Fruit fly (Drosophila melanogaster) whole organism, embryonic: ENCODE results near the gene CG32432.

Experiments used
- Antp ChIP-seq: fragments of 200-800 bp; sonication (Bioruptor generic); optimal IDR thresholded peaks from 3 replicates; lab custom pipeline; 2016; ENCODE audit warnings: missing biosample characterization, missing genetic modification characterization
- Asciz ChIP-seq: fragments of 200-800 bp; sonication (Bioruptor generic); optimal IDR thresholded peaks from 2 replicates; lab custom pipeline; 2017; ENCODE audit warnings: missing biosample characterization, mild to moderate bottlenecking, missing genetic modification characterization, missing genetic modification reagents
- CG10543 ChIP-seq: fragments of 200-800 bp; sonication (Bioruptor generic); optimal IDR thresholded peaks from 3 replicates; lab custom pipeline; 2017; ENCODE audit warnings: missing biosample characterization, mild to moderate bottlenecking, missing genetic modification characterization, moderate library complexity
- CG11456 ChIP-seq: fragments of 200-800 bp; sonication (Bioruptor generic); IDR thresholded peaks from 3 replicates; pipeline ENCODE4 v1.3.6; 2022; ENCODE audit warnings: missing biosample characterization, missing genetic modification characterization
- CG12299 ChIP-seq: fragments of 200-800 bp; sonication (Bioruptor generic); optimal IDR thresholded peaks from 2 replicates; lab custom pipeline; 2018; ENCODE audit warnings: missing biosample characterization, mild to moderate bottlenecking, missing genetic modification characterization
- CG15269 ChIP-seq: fragments of 200-800 bp; sonication (Bioruptor generic); optimal IDR thresholded peaks from 2 replicates; lab custom pipeline; 2018; ENCODE audit warnings: missing biosample characterization, mild to moderate bottlenecking, missing genetic modification characterization, moderate library complexity
- CG17361 ChIP-seq: fragments of 200-800 bp; sonication (Bioruptor generic); IDR thresholded peaks from 3 replicates; pipeline ENCODE4 v1.3.6; 2022; ENCODE audit warnings: missing biosample characterization, missing genetic modification characterization
- CG1832 ChIP-seq: fragments of 200-800 bp; sonication (Bioruptor generic); optimal IDR thresholded peaks from 2 replicates; lab custom pipeline; 2017; ENCODE audit warnings: missing biosample characterization, mild to moderate bottlenecking, missing genetic modification characterization, inconsistent platforms
- CG18599 ChIP-seq: fragments of 200-800 bp; sonication (Bioruptor generic); optimal IDR thresholded peaks from 3 replicates; lab custom pipeline; 2017; ENCODE audit warnings: missing biosample characterization, missing genetic modification characterization, mild to moderate bottlenecking, moderate library complexity, missing genetic modification reagents
- CG18619 ChIP-seq: fragments of 200-800 bp; sonication (Bioruptor generic); optimal IDR thresholded peaks from 3 replicates; lab custom pipeline; 2017; ENCODE audit warnings: missing biosample characterization, mild to moderate bottlenecking, missing genetic modification characterization
- CG32532 ChIP-seq: fragments of 200-800 bp; sonication (Bioruptor generic); IDR thresholded peaks from 2 replicates; pipeline ENCODE4 v1.3.6; 2022; ENCODE audit warnings: missing biosample characterization, missing genetic modification characterization
- CG33213 ChIP-seq: fragments of 200-800 bp; sonication (Bioruptor generic); optimal IDR thresholded peaks from 3 replicates; lab custom pipeline; 2016; ENCODE audit warnings: missing biosample characterization, missing genetic modification characterization
- CG3995 ChIP-seq: fragments of 200-800 bp; sonication (Bioruptor generic); optimal IDR thresholded peaks from 3 replicates; lab custom pipeline; 2016; ENCODE audit warnings: missing biosample characterization, missing genetic modification characterization
- CG4730 ChIP-seq: fragments of 200-800 bp; sonication (Bioruptor generic); IDR thresholded peaks from 2 replicates; pipeline ENCODE4 v1.3.6; 2022; ENCODE audit warnings: missing biosample characterization, missing genetic modification characterization
- CG8290 ChIP-seq, 3 experiments: fragments of 200-800 bp; sonication (Bioruptor generic); optimal IDR thresholded peaks; 2 replicates each; lab custom pipeline; 2016 to 2019; ENCODE audit warnings: missing biosample characterization in 3 of 3, missing genetic modification characterization in 3 of 3, mild to moderate bottlenecking in 2 of 3, moderate library complexity in 1 of 3
- CG9437 ChIP-seq: fragments of 200-800 bp; sonication (Bioruptor generic); optimal IDR thresholded peaks from 2 replicates; lab custom pipeline; 2018; ENCODE audit warnings: missing biosample characterization, mild to moderate bottlenecking, missing genetic modification characterization
- Camta ChIP-seq: fragments of 200-800 bp; sonication (Bioruptor generic); optimal IDR thresholded peaks from 2 replicates; lab custom pipeline; 2016; ENCODE audit warnings: missing biosample characterization, missing genetic modification characterization
- Deaf1 ChIP-seq: fragments of 200-800 bp; optimal IDR thresholded peaks from 3 replicates; lab custom pipeline; 2019; ENCODE audit warnings: missing biosample characterization, mild to moderate bottlenecking, missing genetic modification characterization, moderate library complexity
- Ets65A ChIP-seq: fragments of 200-800 bp; sonication (Bioruptor generic); peaks from one replicate; lab custom pipeline; 2016; ENCODE audit warnings: missing biosample characterization, missing genetic modification characterization
- Ets97D ChIP-seq: fragments of 200-800 bp; sonication (Bioruptor generic); optimal IDR thresholded peaks from 3 replicates; lab custom pipeline; 2016; ENCODE audit warnings: missing biosample characterization, missing genetic modification characterization
- Fer3 ChIP-seq: fragments of 200-800 bp; sonication (Bioruptor generic); optimal IDR thresholded peaks from 2 replicates; lab custom pipeline; 2018; ENCODE audit warnings: missing biosample characterization, mild to moderate bottlenecking, missing genetic modification characterization, moderate library complexity
- Gug ChIP-seq: fragments of 200-800 bp; sonication (Bioruptor generic); IDR thresholded peaks from 4 replicates; pipeline ENCODE4 v1.3.6; 2022; ENCODE audit warnings: missing biosample characterization, missing genetic modification characterization
- H2.0 ChIP-seq: fragments of 200-800 bp; sonication (Bioruptor generic); IDR thresholded peaks from 2 replicates; pipeline ENCODE4 v1.3.6; 2022; ENCODE audit warnings: missing biosample characterization, missing genetic modification characterization
- Hsf ChIP-seq: fragments of 200-800 bp; sonication (Bioruptor generic); optimal IDR thresholded peaks from 3 replicates; lab custom pipeline; 2016; ENCODE audit warnings: missing biosample characterization, missing genetic modification characterization
- Jarid2 ChIP-seq: fragments of 200-800 bp; sonication (Bioruptor generic); optimal IDR thresholded peaks from 3 replicates; lab custom pipeline; 2017; ENCODE audit warnings: mild to moderate bottlenecking, missing biosample characterization, missing genetic modification reagents, missing genetic modification characterization
- Med ChIP-seq: fragments of 200-800 bp; sonication (Bioruptor generic); peaks from one replicate; lab custom pipeline; 2016; ENCODE audit warnings: missing biosample characterization, missing genetic modification characterization, mild to moderate bottlenecking, inconsistent platforms, moderate library complexity
- Mes4 ChIP-seq: fragments of 200-800 bp; sonication (Bioruptor generic); optimal IDR thresholded peaks from 2 replicates; lab custom pipeline; 2016; ENCODE audit warnings: missing biosample characterization, missing genetic modification characterization
- NK7.1 ChIP-seq: fragments of 200-800 bp; sonication (Bioruptor generic); optimal IDR thresholded peaks from 3 replicates; lab custom pipeline; 2016; ENCODE audit warnings: missing biosample characterization, missing genetic modification characterization
- Pdp1 ChIP-seq, 2 experiments: fragments of 200-800 bp; sonication (Bioruptor generic); optimal IDR thresholded peaks; 3 replicates each; lab custom pipeline; 2016; ENCODE audit warnings: missing biosample characterization in 2 of 2, missing genetic modification characterization in 2 of 2, mild to moderate bottlenecking in 1 of 2, moderate library complexity in 1 of 2
- Side ChIP-seq: fragments of 200-800 bp; sonication (Bioruptor generic); optimal IDR thresholded peaks from 2 replicates; lab custom pipeline; 2016; ENCODE audit warnings: missing biosample characterization, missing genetic modification characterization
- Vsx1 ChIP-seq: fragments of 200-800 bp; sonication (Bioruptor generic); optimal IDR thresholded peaks from 2 replicates; lab custom pipeline; 2017; ENCODE audit warnings: missing biosample characterization, mild to moderate bottlenecking, missing genetic modification characterization, missing genetic modification reagents
- amos ChIP-seq: fragments of 200-800 bp; sonication (Bioruptor generic); IDR thresholded peaks from 2 replicates; pipeline ENCODE4 v1.3.6; 2022; ENCODE audit warnings: missing biosample characterization, missing genetic modification characterization; ENCODE audit not compliant: partially characterized antibody
- ap ChIP-seq: fragments of 200-800 bp; sonication (Bioruptor generic); IDR thresholded peaks from 2 replicates; pipeline ENCODE4 v1.3.6; 2022; ENCODE audit warnings: missing biosample characterization, missing genetic modification characterization
- chn ChIP-seq: fragments of 200-800 bp; sonication (Bioruptor generic); optimal IDR thresholded peaks from 2 replicates; lab custom pipeline; 2016; ENCODE audit warnings: missing biosample characterization, missing genetic modification characterization
- crc ChIP-seq: fragments of 200-800 bp; sonication (Bioruptor generic); optimal IDR thresholded peaks from 2 replicates; lab custom pipeline; 2016; ENCODE audit warnings: missing biosample characterization, missing genetic modification characterization
- cwo ChIP-seq: fragments of 200-800 bp; sonication (Bioruptor generic); optimal IDR thresholded peaks from 3 replicates; lab custom pipeline; 2017; ENCODE audit warnings: missing biosample characterization, missing genetic modification characterization, mild to moderate bottlenecking, moderate library complexity, missing genetic modification reagents
- dm ChIP-seq: fragments of 200-800 bp; sonication (Bioruptor generic); optimal IDR thresholded peaks from 3 replicates; lab custom pipeline; 2016; ENCODE audit warnings: missing biosample characterization, missing genetic modification characterization
- dpn ChIP-seq, 2 experiments: fragments of 200-800 bp; sonication (Bioruptor generic); optimal IDR thresholded peaks; 3 replicates each; lab custom pipeline; 2016; ENCODE audit warnings: missing biosample characterization in 2 of 2, missing genetic modification characterization in 2 of 2
- exex ChIP-seq: fragments of 200-800 bp; sonication (Bioruptor generic); optimal IDR thresholded peaks from 4 replicates; lab custom pipeline; 2018; ENCODE audit warnings: missing biosample characterization, mild to moderate bottlenecking, missing genetic modification characterization, moderate library complexity
- phol ChIP-seq: fragments of 200-800 bp; sonication (Bioruptor generic); optimal IDR thresholded peaks from 3 replicates; lab custom pipeline; 2018; ENCODE audit warnings: missing biosample characterization, mild to moderate bottlenecking, missing genetic modification characterization, moderate library complexity
- prd ChIP-seq, 3 experiments: fragments of >200 bp in 2 of 3; fragments of 200-800 bp in 1 of 3; sonication (Bioruptor generic) in 1 of 3; optimal IDR thresholded peaks in 2 of 3; IDR thresholded peaks in 1 of 3; 2 replicates in 2 of 3; 3 replicates in 1 of 3; pipeline versions ENCODE4 v1.3.6 to Lab custom; 2017 to 2022; ENCODE audit warnings: missing biosample characterization in 1 of 3, missing genetic modification characterization in 1 of 3
- rib ChIP-seq: fragments of 200-800 bp; sonication (Bioruptor generic); IDR thresholded peaks from 2 replicates; pipeline ENCODE4 v1.3.6; 2022; ENCODE audit warnings: missing biosample characterization, missing genetic modification characterization
- row ChIP-seq: fragments of 200-800 bp; sonication (Bioruptor generic); IDR thresholded peaks from 3 replicates; pipeline ENCODE4 v1.3.6; 2022; ENCODE audit warnings: missing biosample characterization, missing genetic modification characterization
- sd ChIP-seq: fragments of 200-800 bp; sonication (Bioruptor generic); optimal IDR thresholded peaks from 3 replicates; lab custom pipeline; 2018; ENCODE audit warnings: missing biosample characterization, mild to moderate bottlenecking, missing genetic modification characterization, moderate library complexity
- sob ChIP-seq: fragments of 200-800 bp; sonication (Bioruptor generic); IDR thresholded peaks from 2 replicates; pipeline ENCODE4 v1.3.6; 2022; ENCODE audit warnings: missing biosample characterization, missing genetic modification characterization
- sug ChIP-seq: fragments of 200-800 bp; optimal IDR thresholded peaks from 2 replicates; lab custom pipeline; 2019; ENCODE audit warnings: missing biosample characterization, mild to moderate bottlenecking, missing genetic modification characterization, moderate library complexity
- tin ChIP-seq: fragments of 200-800 bp; sonication (Bioruptor generic); optimal IDR thresholded peaks from 3 replicates; lab custom pipeline; 2016; ENCODE audit warnings: missing biosample characterization, missing genetic modification characterization
- tio ChIP-seq: fragments of 200-800 bp; sonication (Bioruptor generic); optimal IDR thresholded peaks from 2 replicates; lab custom pipeline; 2017; ENCODE audit warnings: missing biosample characterization, missing genetic modification characterization, inconsistent platforms
- vvl ChIP-seq: fragments of 200-800 bp; sonication (Bioruptor generic); IDR thresholded peaks from 2 replicates; pipeline ENCODE4 v1.3.6; 2022; ENCODE audit warnings: missing biosample characterization, missing genetic modification characterization

Gene CG32432

DNA sequence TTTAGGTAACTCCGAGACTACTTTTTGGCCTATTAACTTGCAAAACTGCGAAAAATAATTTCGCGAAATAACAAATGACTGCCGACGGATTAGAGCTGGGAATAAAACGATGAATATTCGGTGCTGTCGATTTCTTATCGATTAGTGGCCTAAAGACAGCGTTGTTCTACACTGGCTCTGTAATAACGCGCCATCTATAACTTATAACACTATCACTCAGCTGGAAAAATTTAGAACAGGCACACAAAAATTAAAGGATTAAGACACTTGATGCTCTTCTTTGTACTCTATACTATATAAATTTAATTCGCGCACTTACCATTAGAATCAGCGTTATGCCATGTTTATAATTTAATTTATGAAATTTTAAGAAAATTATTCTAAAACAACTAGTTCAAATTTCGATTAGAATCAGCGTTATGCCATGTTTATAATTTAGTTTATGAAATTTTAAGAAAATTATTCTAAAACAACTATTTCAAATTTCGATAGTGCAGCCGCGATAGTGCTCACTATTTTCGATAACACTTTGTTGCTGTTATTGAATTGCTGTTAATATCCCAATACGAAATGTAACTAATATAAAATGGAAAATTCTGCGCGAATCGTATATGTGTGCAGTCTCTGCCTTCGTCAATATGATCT, 43.4 kb downstream of the CG32432 start, which contains the start of the genes CSN3 and CG11456 (continued):
- TF ChIP-seq CG11456 (GFP tag; lab: Robert Waterston, UW) (peak; percentile 86), CG4730 (peak; percentile 28; the same call in 1 of the 2 replicates), phol (tag; lab: Kevin White, UChicago) (peak; percentile 65), CG33213 (peak; percentile 73), dm (GFP tag; lab: Kevin White, UChicago) (no peak), Camta (peak; percentile 43), CG17361 (GFP tag; lab: Robert Waterston, UW) (no peak), crc (GFP tag; lab: Kevin White, UChicago) (no peak), Gug (GFP tag; lab: Robert Waterston, UW) (no peak), row (GFP tag; lab: Robert Waterston, UW) (peak; percentile 49), CG15269 (tag; lab: Kevin White, UChicago) (no peak), Fer3 (tag; lab: Kevin White, UChicago) (peak; percentile 1), CG12299 (tag; lab: Kevin White, UChicago) (no peak), dpn (GFP tag; optimal IDR thresholded peaks at IDR 0.05; lab: Kevin White, UChicago) (peak; percentile 61 to 64), Antp (peak; percentile 55), NK7.1 (GFP tag; lab: Kevin White, UChicago) (no peak), tin (GFP tag; lab: Kevin White, UChicago) (peak; percentile 62), CG18619 (GFP tag; lab: Kevin White, UChicago) (no peak), Mes4 (GFP tag; lab: Kevin White, UChicago) (peak; percentile 6), sob (GFP tag; lab: Robert Waterston, UW) (peak; percentile 75; the same call in 1 of the 2 replicates), rib (GFP tag; lab: Robert Waterston, UW) (peak; percentile 82), Ets65A (peak; percentile 94), Side (GFP tag; lab: Kevin White, UChicago) (peak; percentile 14), H2.0 (peak; percentile 45; the same call in 1 of the 2 replicates), Ets97D (peak; percentile 72), CG3995 (GFP tag; lab: Kevin White, UChicago) (peak; percentile 6), prd (optimal IDR thresholded peaks at IDR 0.05; lab: Kevin White, UChicago) (no peak), prd (GFP tag; IDR thresholded peaks at IDR 0.05; lab: Robert Waterston, UW) (peak; percentile 44; the same call in 1 of the 3 replicates), Hsf (GFP tag; lab: Kevin White, UChicago) (peak; percentile 57), Asciz (GFP tag; lab: Kevin White, UChicago) (no peak)

DNA sequence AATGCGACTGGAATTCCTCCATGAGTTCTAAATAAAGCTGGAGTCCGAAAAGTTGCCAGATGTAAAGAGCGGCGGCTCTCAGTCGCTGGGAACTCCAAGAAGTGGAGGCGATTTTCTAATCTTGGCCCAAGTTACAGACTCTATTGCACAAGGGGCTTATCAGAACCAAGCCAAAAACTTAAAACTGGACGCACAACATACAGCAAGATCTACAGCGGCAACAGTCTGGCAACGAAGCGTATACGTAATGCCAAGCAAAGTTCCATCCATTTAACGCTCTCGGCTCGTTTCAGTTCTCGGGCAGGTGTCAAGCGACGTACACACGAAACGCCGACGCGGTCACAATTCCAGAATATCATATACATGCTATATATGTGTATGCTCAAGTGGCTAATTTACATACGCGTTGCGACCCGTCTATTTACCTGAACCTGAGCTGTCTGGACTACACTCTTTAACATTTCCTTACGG, 47.1 kb downstream of the CG32432 start:
- TF ChIP-seq Pdp1 (GFP tag; optimal IDR thresholded peaks at IDR 0.05; lab: Kevin White, UChicago), result peak in 1 of 2 experiments; percentile 89
- TF ChIP-seq vvl, result peak; percentile 30; the same call in 1 of the 2 replicates
- no peak for TF ChIP-seq CG17361 (GFP tag; lab: Robert Waterston, UW)
- TF ChIP-seq sd (tag; lab: Kevin White, UChicago), result peak; percentile 37
- no peak for TF ChIP-seq CG32532
- peak; percentile 24 for TF ChIP-seq Vsx1 (GFP tag; lab: Kevin White, UChicago)
- TF ChIP-seq CG8290 (GFP tag; optimal IDR thresholded peaks at IDR 0.05; lab: Kevin White, UChicago), result no peak
- peak in 1 of 2 experiments; percentile 1 for TF ChIP-seq CG8290 (tag; optimal IDR thresholded peaks at IDR 0.05; lab: Kevin White, UChicago)
- TF ChIP-seq CG10543, result peak; percentile 38
- no peak for TF ChIP-seq ap (GFP tag; lab: Robert Waterston, UW)
- peak; percentile 55 for TF ChIP-seq sug
- TF ChIP-seq exex, result peak; percentile 66
- peak; percentile 15 for TF ChIP-seq Med (GFP tag; lab: Kevin White, UChicago)
- TF ChIP-seq cwo (GFP tag; lab: Kevin White, UChicago), result no peak
- TF ChIP-seq chn (GFP tag; lab: Kevin White, UChicago), result no peak
- TF ChIP-seq amos, result peak; percentile 29; the same call in 1 of the 2 replicates
- no peak for TF ChIP-seq tio
- no peak for TF ChIP-seq CG1832 (GFP tag; lab: Kevin White, UChicago)
- peak; percentile 70 for TF ChIP-seq Deaf1 (tag; lab: Kevin White, UChicago)
- TF ChIP-seq CG9437, result peak; percentile 29
- peak; percentile 42 for TF ChIP-seq Jarid2 (GFP tag; lab: Kevin White, UChicago)
- peak; percentile 17 for TF ChIP-seq CG18599 (GFP tag; lab: Kevin White, UChicago)
